Fruit fly (Drosophila melanogaster) whole organism, wandering third instar larva: ENCODE results near the gene CG32262.

Source experiments
- Abd-B ChIP-seq: fragments of >200 bp; optimal IDR thresholded peaks from 2 replicates; lab custom pipeline; 2017; ENCODE audit warnings: missing biosample characterization, missing genetic modification characterization
- CG32264 ChIP-seq: fragments of 200-800 bp; sonication (Bioruptor generic); optimal IDR thresholded peaks from 2 replicates; lab custom pipeline; 2016; ENCODE audit warnings: missing biosample characterization, missing genetic modification characterization
- Dfd ChIP-seq: fragments of >200 bp; optimal IDR thresholded peaks from 2 replicates; lab custom pipeline; 2017; ENCODE audit warnings: missing biosample characterization, missing genetic modification characterization
- Hr78 ChIP-seq: fragments of >200 bp; optimal IDR thresholded peaks from 2 replicates; lab custom pipeline; 2017; ENCODE audit warnings: missing biosample characterization, missing genetic modification characterization
- Mio ChIP-seq: sonication (Bioruptor generic); optimal IDR thresholded peaks from 2 replicates; lab custom pipeline; 2016; ENCODE audit warnings: missing biosample characterization, missing genetic modification characterization
- OdsH ChIP-seq: fragments of 200-800 bp; sonication (Bioruptor generic); optimal IDR thresholded peaks from 2 replicates; lab custom pipeline; 2016; ENCODE audit warnings: missing biosample characterization, mild to moderate bottlenecking, missing genetic modification characterization
- dl ChIP-seq, 2 experiments: fragments of 175-275, 200-275 bp in 1 of 2; fragments of 200-275 bp in 1 of 2; sonication (Bioruptor generic); optimal IDR thresholded peaks; lab custom pipeline; 2018; ENCODE audit warnings: mild to moderate bottlenecking in 2 of 2, missing biosample characterization in 2 of 2, missing genetic modification characterization in 2 of 2, moderate library complexity in 2 of 2; ENCODE audit not compliant: partially characterized antibody in 2 of 2, insufficient read depth in 1 of 2
- jim ChIP-seq: fragments of 175-275, 200-325 bp; sonication (Bioruptor generic); optimal IDR thresholded peaks from 2 replicates; lab custom pipeline; 2016; ENCODE audit warnings: missing biosample characterization, mild to moderate bottlenecking, missing genetic modification characterization
- lola ChIP-seq: fragments of >200 bp; optimal IDR thresholded peaks from 2 replicates; lab custom pipeline; 2017; ENCODE audit warnings: missing biosample characterization, missing genetic modification characterization
- sage ChIP-seq: fragments of 200-800 bp; sonication (Bioruptor generic); optimal IDR thresholded peaks from 2 replicates; lab custom pipeline; 2016; ENCODE audit warnings: missing biosample characterization, mild to moderate bottlenecking, missing genetic modification characterization
- usp ChIP-seq: fragments of >200 bp; optimal IDR thresholded peaks from 2 replicates; lab custom pipeline; 2017; ENCODE audit warnings: missing biosample characterization, missing genetic modification characterization
- woc ChIP-seq: sonication (Bioruptor generic); optimal IDR thresholded peaks from 2 replicates; lab custom pipeline; 2016; ENCODE audit warnings: missing biosample characterization, mild to moderate bottlenecking, missing genetic modification characterization

dm6 chr3L:3801343-3801742, 8.7 kb downstream of the CG32262 start:
- TF ChIP-seq OdsH (GFP tag; lab: Kevin White, UChicago) (no peak), CG32264 (GFP tag; lab: Kevin White, UChicago) (no peak), Dfd (GFP tag; lab: Kevin White, UChicago) (no peak), woc (no peak), dl (GFP tag; optimal IDR thresholded peaks at IDR 0.05; lab: Kevin White, UChicago; ENCODE audit: insufficient read depth in 1 of 2, partially characterized antibody in 2 of 2) (no peak), Mio (GFP tag; lab: Kevin White, UChicago) (no peak), sage (GFP tag; lab: Kevin White, UChicago) (no peak), jim (GFP tag; lab: Kevin White, UChicago) (no peak), Abd-B (GFP tag; lab: Kevin White, UChicago) (no peak), Hr78 (GFP tag; lab: Kevin White, UChicago) (no peak), lola (GFP tag; lab: Kevin White, UChicago) (no peak), usp (GFP tag; lab: Kevin White, UChicago) (no peak)
